Fruit fly (Drosophila melanogaster): ENCODE data around the gene CG14050.

CG14050 gene

dm6 chrX:2329312-2329711, 3.3 kb upstream of the CG14050 start (continued):
- no peak for TF ChIP-seq CG13287 (GFP tag; IDR thresholded peaks at IDR 0.05; ENCODE audit: partially characterized antibody)
- TF ChIP-seq cad (GFP tag; optimal IDR thresholded peaks at IDR 0.05), result no peak
- peak; percentile 56 for TF ChIP-seq scrt (GFP tag; optimal IDR thresholded peaks at IDR 0.05)
- peak; percentile 50 for TF ChIP-seq tap (tag; optimal IDR thresholded peaks at IDR 0.05)
- peak; percentile 79 for TF ChIP-seq jumu (GFP tag; optimal IDR thresholded peaks at IDR 0.05)
- peak; percentile 77 for TF ChIP-seq dysf (GFP tag; IDR thresholded peaks at IDR 0.05)
- peak; percentile 56 for TF ChIP-seq CG2202 (tag; optimal IDR thresholded peaks at IDR 0.05)
- peak; percentile 60 for TF ChIP-seq gsb-n (tag; optimal IDR thresholded peaks at IDR 0.05)
- TF ChIP-seq B-H1 (GFP tag; IDR thresholded peaks at IDR 0.05), result peak; percentile 50; the same call in 2 of the 3 replicates
- peak; percentile 56 for TF ChIP-seq CG10979 (tag; optimal IDR thresholded peaks at IDR 0.05)
- no peak for TF ChIP-seq hkb (optimal IDR thresholded peaks at IDR 0.05)
- peak; percentile 75 for TF ChIP-seq hkb (GFP tag; IDR thresholded peaks at IDR 0.05)
- TF ChIP-seq toy (GFP tag; IDR thresholded peaks at IDR 0.05), result 0 out of 2 replicates have a peak, but pooled peaks have one; percentile 37
- no peak for TF ChIP-seq Dref (GFP tag; IDR thresholded peaks at IDR 0.05)
- peak; percentile 71 for TF ChIP-seq dmrt99B (tag; optimal IDR thresholded peaks at IDR 0.05)
- TF ChIP-seq pnt (GFP tag; optimal IDR thresholded peaks at IDR 0.05), result peak; percentile 73
- peak; percentile 84 for TF ChIP-seq CG9609 (GFP tag; optimal IDR thresholded peaks at IDR 0.05)
- no peak for TF ChIP-seq Sry-β (GFP tag; optimal IDR thresholded peaks at IDR 0.05)
- TF ChIP-seq BEAF-32 (GFP tag; optimal IDR thresholded peaks at IDR 0.05), result no peak
- TF ChIP-seq NC2α (GFP tag; optimal IDR thresholded peaks at IDR 0.05), result peak; percentile 48
- peak; percentile 10 for TF ChIP-seq jing (GFP tag; optimal IDR thresholded peaks at IDR 0.05)
- peak; percentile 58 for TF ChIP-seq CG6272 (GFP tag; IDR thresholded peaks at IDR 0.05)
- no peak for TF ChIP-seq CG12104 (GFP tag; optimal IDR thresholded peaks at IDR 0.05)
- TF ChIP-seq CG6654 (GFP tag; optimal IDR thresholded peaks at IDR 0.05), result no peak
- peak; percentile 76 for TF ChIP-seq Awh (GFP tag; IDR thresholded peaks at IDR 0.05)
- TF ChIP-seq wor (GFP tag; IDR thresholded peaks at IDR 0.05), result peak; percentile 72
- TF ChIP-seq Fer1 (GFP tag; optimal IDR thresholded peaks at IDR 0.05), result peak; percentile 68
- TF ChIP-seq Ets97D (GFP tag; optimal IDR thresholded peaks at IDR 0.05), result peak; percentile 42
- TF ChIP-seq CG18011 (GFP tag; optimal IDR thresholded peaks at IDR 0.05), result peak; percentile 4
- peak; percentile 18 for TF ChIP-seq da (GFP tag; optimal IDR thresholded peaks at IDR 0.05)
- peak; percentile 82 for TF ChIP-seq slbo (GFP tag; IDR thresholded peaks at IDR 0.05)
- TF ChIP-seq ERR (GFP tag; optimal IDR thresholded peaks at IDR 0.05), result peak; percentile 57
- peak; percentile 74 for TF ChIP-seq CG18262 (tag; optimal IDR thresholded peaks at IDR 0.05)
- peak; percentile 63 for TF ChIP-seq dimm (GFP tag; IDR thresholded peaks at IDR 0.05)
- peak; percentile 59 for TF ChIP-seq gcm2 (GFP tag; optimal IDR thresholded peaks at IDR 0.05)
- TF ChIP-seq fd64A (GFP tag; optimal IDR thresholded peaks at IDR 0.05), result no peak
- no peak for TF ChIP-seq CG16813 (GFP tag; IDR thresholded peaks at IDR 0.05; ENCODE audit: partially characterized antibody)
- TF ChIP-seq CG12744 (GFP tag; optimal IDR thresholded peaks at IDR 0.05), result peak; percentile 44
- TF ChIP-seq E2f1 (GFP tag; IDR thresholded peaks at IDR 0.05), result no peak
- no peak for TF ChIP-seq Kr (GFP tag; optimal IDR thresholded peaks at IDR 0.05)
- no peak for TF ChIP-seq CG15479 (GFP tag; optimal IDR thresholded peaks at IDR 0.05)
- no peak for TF ChIP-seq hb (GFP tag; IDR thresholded peaks at IDR 0.05; ENCODE audit: partially characterized antibody)
- TF ChIP-seq CG8924 (tag; optimal IDR thresholded peaks at IDR 0.05), result peak; percentile 73
- no peak for TF ChIP-seq bbx (GFP tag; IDR thresholded peaks at IDR 0.05; ENCODE audit: partially characterized antibody)
- no peak for TF ChIP-seq z (GFP tag; IDR thresholded peaks at IDR 0.05)
- TF ChIP-seq ind (GFP tag; optimal IDR thresholded peaks at IDR 0.05), result peak; percentile 74
- peak; percentile 84 for TF ChIP-seq CG10366 (GFP tag; IDR thresholded peaks at IDR 0.05)
- peak; percentile 58 for TF ChIP-seq CG12236 (GFP tag; optimal IDR thresholded peaks at IDR 0.05)
- peak; percentile 2 for TF ChIP-seq CG31388 (GFP tag; optimal IDR thresholded peaks at IDR 0.05)
- TF ChIP-seq zfh2 (GFP tag; optimal IDR thresholded peaks at IDR 0.05), result peak; percentile 51
- peak; percentile 21 for TF ChIP-seq btn (GFP tag; optimal IDR thresholded peaks at IDR 0.05)
- TF ChIP-seq sim (GFP tag; IDR thresholded peaks at IDR 0.05), result peak; percentile 54; the same call in 1 of the 2 replicates
